Worm (Caenorhabditis elegans): ENCODE results near the gene F22F4.9.

Gene F22F4.9

ce11 chrX:6004315-6004714 lies 5.0 kb upstream of the F22F4.9 start:
- no peak for TF ChIP-seq elt-3 (tag; optimal IDR thresholded peaks at IDR 0.05)
- TF ChIP-seq nhr-21 (tag; optimal IDR thresholded peaks at IDR 0.05) = peak; percentile 7
- TF ChIP-seq crh-2 (tag; optimal IDR thresholded peaks at IDR 0.05) = no peak
- peak; percentile 47 for TF ChIP-seq blmp-1 (tag; optimal IDR thresholded peaks at IDR 0.05; ENCODE audit: insufficient read depth)
- TF ChIP-seq mdl-1 (tag; optimal IDR thresholded peaks at IDR 0.05) = no peak

ce11 chrX:6003853-6004252 lies 4.5 kb upstream of the F22F4.9 start, which contains the start of gene sups-1:
TSS of gene sups-1 (plus strand) at chrX:6004153.
- TF ChIP-seq sma-9 (GFP tag; optimal IDR thresholded peaks at IDR 0.05) (no peak), sma-9 (tag; optimal IDR thresholded peaks at IDR 0.05) (no peak), crh-2 (tag; optimal IDR thresholded peaks at IDR 0.05) (no peak), unc-39 (tag; optimal IDR thresholded peaks at IDR 0.05) (no peak), lsy-2 (tag; optimal IDR thresholded peaks at IDR 0.05) (no peak), nhr-129 (tag; optimal IDR thresholded peaks at IDR 0.05) (no peak), ceh-16 (tag; optimal IDR thresholded peaks at IDR 0.05) (no peak), ztf-1 (GFP tag; conservative IDR thresholded peaks at IDR 0.05) (no peak), nhr-12 (tag; optimal IDR thresholded peaks at IDR 0.05) (no peak), sma-3 (GFP tag; optimal IDR thresholded peaks at IDR 0.05) (no peak), ama-1 (optimal IDR thresholded peaks at IDR 0.05) (no peak), nhr-77 (tag; optimal IDR thresholded peaks at IDR 0.05) (no peak), ceh-82 (tag; optimal IDR thresholded peaks at IDR 0.05) (no peak)

DNA sequence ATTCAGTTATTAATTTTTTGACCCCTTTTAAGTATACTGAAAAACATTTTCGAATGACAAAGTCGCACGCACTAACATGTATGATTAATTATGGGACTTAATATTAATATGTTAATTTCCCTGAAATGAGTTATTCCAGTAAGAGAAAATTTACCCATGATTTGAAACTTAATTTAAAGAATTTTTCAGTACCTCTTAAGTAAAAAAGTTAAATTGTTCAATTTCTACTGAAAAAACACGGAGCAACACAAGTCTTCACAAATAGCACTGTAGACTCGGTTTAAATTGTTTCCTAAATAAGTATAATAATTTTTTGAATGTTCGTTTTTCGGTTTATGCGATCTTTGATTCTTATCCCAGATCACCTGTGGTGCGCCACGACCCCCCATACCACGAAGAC lies 3.2 kb upstream of the F22F4.9 start:
- no peak for TF ChIP-seq nhr-129 (tag; optimal IDR thresholded peaks at IDR 0.05)
- no peak for TF ChIP-seq lsy-2 (tag; optimal IDR thresholded peaks at IDR 0.05)
- TF ChIP-seq ceh-16 (tag; optimal IDR thresholded peaks at IDR 0.05) = no peak

ce11 chrX:6001432-6001831 lies 2.1 kb upstream of the F22F4.9 start, which contains the start of gene F22F4.4:
TSS of gene F22F4.4 (minus strand) at chrX:6001532.
- TF ChIP-seq alr-1 (tag; optimal IDR thresholded peaks at IDR 0.05) (no peak), snpc-4 (tag; optimal IDR thresholded peaks at IDR 0.05) (no peak), dmd-4 (tag; optimal IDR thresholded peaks at IDR 0.05) (no peak), nhr-129 (tag; optimal IDR thresholded peaks at IDR 0.05) (no peak)

- TF ChIP-seq nhr-23 (tag; optimal IDR thresholded peaks at IDR 0.05) (no peak), sma-3 (GFP tag; optimal IDR thresholded peaks at IDR 0.05) (no peak), ama-1 (optimal IDR thresholded peaks at IDR 0.05) (no peak), R02D3.7 (tag; optimal IDR thresholded peaks at IDR 0.05) (no peak), lsy-2 (tag; optimal IDR thresholded peaks at IDR 0.05) (no peak), unc-55 (GFP tag; optimal IDR thresholded peaks at IDR 0.05) (no peak), nhr-77 (tag; optimal IDR thresholded peaks at IDR 0.05) (no peak), elt-1 (tag; optimal IDR thresholded peaks at IDR 0.05) (no peak), unc-62 (GFP tag; optimal IDR thresholded peaks at IDR 0.05) (no peak)
These were observed 3.6 kb downstream of the F22F4.9 start, which contains the start of gene inx-3 for ce11 chrX:5995613-5996206. TSS of gene inx-3 (plus strand) at chrX:5996156.

DNA sequence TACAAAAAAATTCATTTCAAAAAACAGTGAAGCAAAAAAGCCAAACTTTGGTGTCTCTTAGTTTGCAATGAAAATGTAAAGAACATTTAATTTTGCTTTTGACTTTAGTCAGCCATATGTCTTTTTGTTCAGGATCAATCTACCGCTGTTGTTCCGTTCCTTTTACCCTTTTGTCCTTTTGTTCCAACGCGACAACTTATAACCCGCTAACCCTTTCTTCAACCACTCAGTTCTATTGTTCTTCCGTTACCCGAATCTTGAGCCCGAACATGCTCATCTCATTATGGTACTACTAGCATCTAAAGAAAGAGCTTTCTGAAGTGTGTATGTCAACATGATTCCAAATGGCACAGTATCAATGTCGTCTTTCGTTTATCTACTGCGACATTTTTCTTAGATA lies 5.3 kb downstream of the F22F4.9 start:
- no peak for TF ChIP-seq ceh-16 (tag; optimal IDR thresholded peaks at IDR 0.05)
- TF ChIP-seq nhr-237 (tag; optimal IDR thresholded peaks at IDR 0.05) = no peak
- no peak for TF ChIP-seq sma-9 (GFP tag; optimal IDR thresholded peaks at IDR 0.05)
- TF ChIP-seq sma-9 (tag; optimal IDR thresholded peaks at IDR 0.05) = no peak
- no peak for TF ChIP-seq ceh-82 (tag; optimal IDR thresholded peaks at IDR 0.05)
- no peak for TF ChIP-seq C34F6.9 (tag; optimal IDR thresholded peaks at IDR 0.05)
- TF ChIP-seq alr-1 (tag; optimal IDR thresholded peaks at IDR 0.05) = no peak

DNA sequence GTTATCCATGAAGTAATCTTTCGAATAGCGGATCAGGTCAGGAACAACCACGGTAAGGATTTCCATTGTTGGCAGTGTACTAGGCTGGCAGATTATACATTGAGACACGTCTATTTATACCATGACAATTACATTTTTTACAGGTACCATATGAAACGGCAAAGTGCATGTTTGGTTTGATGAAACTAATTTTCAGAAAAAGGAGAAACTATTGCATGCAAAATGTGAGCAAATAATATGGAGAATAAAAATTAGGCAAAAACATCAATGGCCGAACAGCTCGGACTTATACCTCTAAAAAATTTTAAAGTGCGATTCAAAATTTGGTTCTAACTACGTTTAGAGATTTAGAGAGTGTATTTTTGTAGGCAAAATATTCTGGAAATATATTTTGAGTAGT lies 6.5 kb downstream of the F22F4.9 start, which contains the start of gene F22F4.5:
TSS of gene F22F4.5 (minus strand) at position 101 of the 400 bp plus-strand sequence.
- TF ChIP-seq nhr-129 (tag; optimal IDR thresholded peaks at IDR 0.05) = no peak

DNA sequence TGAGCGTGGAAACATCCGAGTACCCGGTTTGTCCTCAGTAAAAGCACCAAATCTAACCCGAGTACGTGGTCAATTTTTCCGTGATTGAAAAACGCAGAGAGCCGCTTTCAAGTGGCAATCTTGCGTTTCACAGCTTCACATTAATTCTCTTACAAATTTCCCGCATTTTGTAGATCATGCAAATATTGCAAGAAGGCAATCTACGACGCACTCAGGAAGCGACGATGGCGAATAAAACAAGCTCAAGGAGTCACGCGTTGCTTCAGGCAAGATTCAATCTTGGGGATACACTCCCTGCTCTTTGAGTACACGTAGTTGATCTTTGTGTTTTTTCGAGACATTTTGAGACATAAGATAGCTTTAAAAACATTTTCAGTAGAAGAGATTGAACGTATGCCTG lies 11.4 kb downstream of the F22F4.9 start:
- no peak for TF ChIP-seq nhr-10 (tag; optimal IDR thresholded peaks at IDR 0.05)
- TF ChIP-seq dmd-4 (tag; optimal IDR thresholded peaks at IDR 0.05) = no peak
- TF ChIP-seq sma-9 (GFP tag; optimal IDR thresholded peaks at IDR 0.05) = no peak
- TF ChIP-seq sma-9 (tag; optimal IDR thresholded peaks at IDR 0.05) = no peak
- TF ChIP-seq sma-3 (GFP tag; optimal IDR thresholded peaks at IDR 0.05) = no peak
- no peak for TF ChIP-seq lin-11 (tag; optimal IDR thresholded peaks at IDR 0.05)
- TF ChIP-seq alr-1 (tag; optimal IDR thresholded peaks at IDR 0.05) = no peak
- TF ChIP-seq ceh-16 (tag; optimal IDR thresholded peaks at IDR 0.05) = no peak
- TF ChIP-seq nhr-129 (tag; optimal IDR thresholded peaks at IDR 0.05) = no peak
- no peak for TF ChIP-seq R02D3.7 (tag; optimal IDR thresholded peaks at IDR 0.05)
- TF ChIP-seq lin-39 (tag; optimal IDR thresholded peaks at IDR 0.05) = no peak
- no peak for TF ChIP-seq nhr-23 (tag; optimal IDR thresholded peaks at IDR 0.05)
- TF ChIP-seq mbf-1 (tag; optimal IDR thresholded peaks at IDR 0.05) = no peak
- no peak for TF ChIP-seq nhr-12 (tag; optimal IDR thresholded peaks at IDR 0.05)
- no peak for TF ChIP-seq unc-62 (GFP tag; optimal IDR thresholded peaks at IDR 0.05)
- no peak for TF ChIP-seq F13H6.1 (tag; optimal IDR thresholded peaks at IDR 0.05)
- TF ChIP-seq mab-5 (tag; optimal IDR thresholded peaks at IDR 0.05) = no peak
- no peak for TF ChIP-seq elt-3 (tag; optimal IDR thresholded peaks at IDR 0.05)
- no peak for TF ChIP-seq crh-2 (tag; optimal IDR thresholded peaks at IDR 0.05)
